Fruit fly (Drosophila melanogaster) whole organism, embryonic: ENCODE results near the gene ImpL1.

Source experiments
- CG12299 ChIP-seq: fragments of 200-800 bp; sonication (Bioruptor generic); optimal IDR thresholded peaks from 2 replicates; lab custom pipeline; 2018; ENCODE audit warnings: missing biosample characterization, mild to moderate bottlenecking, missing genetic modification characterization
- Myb ChIP-seq: fragments of 200-800 bp; sonication (Bioruptor generic); optimal IDR thresholded peaks from 2 replicates; lab custom pipeline; 2016; ENCODE audit warnings: missing biosample characterization, missing genetic modification characterization
- br ChIP-seq: fragments of >200 bp; optimal IDR thresholded peaks from 2 replicates; lab custom pipeline; 2017

dm6 chr3L:13420212-13420611 lies 37.6 kb downstream of the ImpL1 start:
- TF ChIP-seq br (lab: Kevin White, UChicago) (no peak), CG12299 (no peak), Myb (no peak)
